Worm (Caenorhabditis elegans) whole organism, early embryonic: ENCODE data around the gene sri-60.

Experiments used
- B0310.2 ChIP-seq: sonication (generic microtip); optimal IDR thresholded peaks from 2 replicates; lab custom pipeline; 2016; ENCODE audit warnings: mild to moderate bottlenecking, missing genetic modification characterization, missing compliant biosample characterization
- F13C5.2 ChIP-seq: sonication (generic microtip); optimal IDR thresholded peaks from 2 replicates; lab custom pipeline; 2017; ENCODE audit warnings: mild to moderate bottlenecking, missing genetic modification characterization, inconsistent platforms, missing compliant biosample characterization
- ama-1 ChIP-seq: fragments of 150-350 bp; optimal IDR thresholded peaks from 2 replicates; lab custom pipeline; 2014
- ceh-13 ChIP-seq: fragments of 200-800 bp; sonication (Bioruptor generic); optimal IDR thresholded peaks from 2 replicates; lab custom pipeline; 2018; ENCODE audit warnings: mild to moderate bottlenecking, missing genetic modification characterization, missing compliant biosample characterization
- ceh-36 ChIP-seq: sonication (generic microtip); optimal IDR thresholded peaks from 2 replicates; lab custom pipeline; 2016; ENCODE audit warnings: missing genetic modification characterization, inconsistent platforms, missing compliant biosample characterization
- flt-1 ChIP-seq: fragments of 200-800 bp; sonication (Bioruptor generic); IDR thresholded peaks from 2 replicates; pipeline ENCODE4 v1.3.6; 2022; ENCODE audit warnings: missing genetic modification characterization, missing compliant biosample characterization
- hmbx-1 ChIP-seq: sonication (generic microtip); optimal IDR thresholded peaks from 2 replicates; lab custom pipeline; 2016; ENCODE audit warnings: mild to moderate bottlenecking, missing genetic modification characterization, missing compliant biosample characterization
- hnd-1 ChIP-seq: sonication (generic microtip); optimal IDR thresholded peaks from 2 replicates; lab custom pipeline; 2016; ENCODE audit warnings: missing genetic modification characterization, missing compliant biosample characterization
- pes-1 ChIP-seq: fragments of 200-800 bp; sonication (Bioruptor generic); IDR thresholded peaks from 2 replicates; pipeline ENCODE4 v1.3.6; 2022; ENCODE audit warnings: missing genetic modification reagents, missing genetic modification characterization, missing compliant biosample characterization
- scrt-1 ChIP-seq: fragments of 200-800 bp; sonication (Bioruptor generic); IDR thresholded peaks from 2 replicates; pipeline ENCODE4 v1.3.6; 2022; ENCODE audit warnings: missing genetic modification characterization, missing compliant biosample characterization
- tbx-11 ChIP-seq: fragments of 200-800 bp; sonication (Bioruptor generic); IDR thresholded peaks from 2 replicates; pipeline ENCODE4 v1.3.6; 2022; ENCODE audit warnings: missing genetic modification characterization, missing compliant biosample characterization
- tra-4 ChIP-seq: sonication (generic microtip); optimal IDR thresholded peaks from 2 replicates; lab custom pipeline; 2017; ENCODE audit warnings: missing genetic modification characterization, missing compliant biosample characterization

- TF ChIP-seq ama-1 (lab: Kevin White, UChicago) = no peak
- no peak for TF ChIP-seq tbx-11 (GFP tag; lab: Robert Waterston, UW)
- TF ChIP-seq B0310.2 = no peak
- no peak for TF ChIP-seq pes-1 (GFP tag; lab: Robert Waterston, UW)
- no peak for TF ChIP-seq hnd-1 (tag; lab: Kevin White, UChicago)
- TF ChIP-seq scrt-1 (GFP tag; lab: Robert Waterston, UW) = no peak
- no peak for TF ChIP-seq ceh-36 (tag; lab: Kevin White, UChicago)
- TF ChIP-seq hmbx-1 (tag; lab: Kevin White, UChicago) = no peak
- TF ChIP-seq F13C5.2 (tag; lab: Kevin White, UChicago) = no peak
- no peak for TF ChIP-seq flt-1 (GFP tag; lab: Robert Waterston, UW)
- no peak for TF ChIP-seq tra-4 (tag; lab: Kevin White, UChicago)
- no peak for TF ChIP-seq ceh-13 (GFP tag; lab: Kevin White, UChicago)
These were observed 17.9 kb downstream of the sri-60 start for ce11 chrII:2684783-2685182.
